Fruit fly (Drosophila melanogaster) whole organism, adult: ENCODE data around the gene ChT.

ENCODE experiments used
- CG11617 ChIP-seq: fragments of 200-800 bp; sonication (Bioruptor generic); optimal IDR thresholded peaks from 2 replicates; lab custom pipeline; 2017; ENCODE audit warnings: mild to moderate bottlenecking, missing biosample characterization, missing genetic modification reagents, missing genetic modification characterization
- CG12768 ChIP-seq: fragments of 200-800 bp; sonication (Bioruptor generic); optimal IDR thresholded peaks from 2 replicates; lab custom pipeline; 2017; ENCODE audit warnings: missing biosample characterization, missing genetic modification characterization, mild to moderate bottlenecking, moderate library complexity, missing genetic modification reagents
- CG14711 ChIP-seq: fragments of 200-800 bp; sonication (Bioruptor generic); optimal IDR thresholded peaks from 2 replicates; lab custom pipeline; 2018; ENCODE audit warnings: missing biosample characterization, mild to moderate bottlenecking, missing genetic modification characterization, moderate library complexity
- CG1620 ChIP-seq: fragments of 200-800 bp; sonication (Bioruptor generic); optimal IDR thresholded peaks from 2 replicates; lab custom pipeline; 2016; ENCODE audit warnings: missing biosample characterization, missing genetic modification characterization
- CG33017 ChIP-seq: fragments of 200-800 bp; sonication (Bioruptor generic); optimal IDR thresholded peaks from 2 replicates; lab custom pipeline; 2018; ENCODE audit warnings: missing biosample characterization, mild to moderate bottlenecking, missing genetic modification characterization, moderate library complexity
- CG5204 ChIP-seq: fragments of 200-800 bp; sonication (Bioruptor generic); optimal IDR thresholded peaks from 2 replicates; lab custom pipeline; 2016; ENCODE audit warnings: missing biosample characterization, missing genetic modification characterization
- CG7045 ChIP-seq: fragments of 200-800 bp; sonication (Bioruptor generic); optimal IDR thresholded peaks from 2 replicates; lab custom pipeline; 2017; ENCODE audit warnings: missing biosample characterization, mild to moderate bottlenecking, missing genetic modification characterization
- Clk ChIP-seq: fragments of 200-800 bp; sonication (Bioruptor generic); optimal IDR thresholded peaks from 2 replicates; lab custom pipeline; 2017; ENCODE audit warnings: missing biosample characterization, missing genetic modification characterization
- Hr96 ChIP-seq: fragments of 200-800 bp; sonication (Bioruptor generic); optimal IDR thresholded peaks from 2 replicates; lab custom pipeline; 2016; ENCODE audit warnings: missing biosample characterization, missing genetic modification characterization
- bab1 ChIP-seq: fragments of 200-800 bp; sonication (Bioruptor generic); optimal IDR thresholded peaks from 3 replicates; lab custom pipeline; 2019; ENCODE audit warnings: missing biosample characterization, mild to moderate bottlenecking, missing genetic modification characterization, moderate library complexity
- cic ChIP-seq: fragments of 200-800 bp; sonication (Bioruptor generic); optimal IDR thresholded peaks from 2 replicates; lab custom pipeline; 2017; ENCODE audit warnings: missing biosample characterization, mild to moderate bottlenecking, missing genetic modification characterization, moderate library complexity
- pad ChIP-seq: fragments of 200-800 bp; sonication (Bioruptor generic); optimal IDR thresholded peaks from 3 replicates; lab custom pipeline; 2017; ENCODE audit warnings: missing biosample characterization, missing genetic modification characterization, mild to moderate bottlenecking, moderate library complexity, missing genetic modification reagents

DNA sequence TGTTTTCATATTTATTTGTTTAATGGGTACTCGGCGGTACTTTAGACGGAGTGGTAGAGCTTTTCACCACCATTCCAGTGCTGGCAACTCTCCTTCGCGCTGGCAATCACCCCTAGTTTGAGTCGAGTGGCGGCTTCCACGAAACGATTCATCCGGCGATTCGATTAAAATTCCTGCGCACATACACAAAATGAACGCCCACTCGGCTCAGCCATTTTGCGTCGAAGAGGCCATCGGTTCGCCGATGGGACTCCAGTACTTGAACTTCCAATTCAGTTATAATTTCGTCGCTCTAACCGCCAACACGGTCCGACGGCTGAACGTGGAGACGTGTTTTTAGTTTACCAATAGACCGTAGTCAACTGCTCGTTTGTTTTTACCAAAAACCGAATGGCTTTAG, at the start of gene ChT, which contains the start of gene CG46318:
- TF ChIP-seq CG1620: no peak
- no peak for TF ChIP-seq cic (GFP tag; lab: Kevin White, UChicago)
- no peak for TF ChIP-seq CG12768 (GFP tag; lab: Kevin White, UChicago)
- TF ChIP-seq CG7045 (GFP tag; lab: Kevin White, UChicago): no peak
- TF ChIP-seq CG11617 (GFP tag; lab: Kevin White, UChicago): no peak
- TF ChIP-seq CG33017: no peak
- TF ChIP-seq pad: peak; percentile 87
- no peak for TF ChIP-seq CG14711 (tag; lab: Kevin White, UChicago)
- TF ChIP-seq Hr96: no peak
- TF ChIP-seq Clk: no peak
- TF ChIP-seq bab1: no peak
- TF ChIP-seq CG5204: no peak
